Fruit fly (Drosophila melanogaster): ENCODE measurements around the gene CG32262.

DNA sequence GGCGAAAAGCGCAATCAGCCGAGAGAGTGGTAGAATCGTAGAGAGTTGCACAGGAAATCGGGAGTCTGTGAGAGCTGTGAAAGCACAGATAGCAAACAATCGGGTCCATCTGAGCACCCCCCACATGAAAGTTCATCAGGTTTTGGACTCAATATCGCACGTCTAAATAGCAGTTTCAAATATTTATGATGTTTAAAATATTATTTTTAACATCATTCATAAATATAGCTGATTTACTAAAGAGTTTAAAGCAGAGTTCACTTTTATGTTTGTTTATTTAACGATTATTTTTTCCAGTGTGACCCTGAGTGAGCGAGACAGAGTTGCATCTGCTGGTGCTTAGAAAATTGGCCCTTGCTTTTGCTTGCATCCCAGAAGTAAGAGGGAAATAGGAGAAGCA is 8.7 kb downstream of the CG32262 start:
- TF ChIP-seq OdsH (GFP tag; optimal IDR thresholded peaks at IDR 0.05) (peak; percentile 2), Hr38 (GFP tag; optimal IDR thresholded peaks at IDR 0.05) (no peak), spab (GFP tag; optimal IDR thresholded peaks at IDR 0.05) (no peak), CG8319 (GFP tag; optimal IDR thresholded peaks at IDR 0.05) (no peak), Sox14 (GFP tag; optimal IDR thresholded peaks at IDR 0.05) (no peak), CG7368 (GFP tag; optimal IDR thresholded peaks at IDR 0.05) (no peak)

Measured in whole organism, prepupa.